Worm (Caenorhabditis elegans): ENCODE data around the gene mcd-1.

DNA sequence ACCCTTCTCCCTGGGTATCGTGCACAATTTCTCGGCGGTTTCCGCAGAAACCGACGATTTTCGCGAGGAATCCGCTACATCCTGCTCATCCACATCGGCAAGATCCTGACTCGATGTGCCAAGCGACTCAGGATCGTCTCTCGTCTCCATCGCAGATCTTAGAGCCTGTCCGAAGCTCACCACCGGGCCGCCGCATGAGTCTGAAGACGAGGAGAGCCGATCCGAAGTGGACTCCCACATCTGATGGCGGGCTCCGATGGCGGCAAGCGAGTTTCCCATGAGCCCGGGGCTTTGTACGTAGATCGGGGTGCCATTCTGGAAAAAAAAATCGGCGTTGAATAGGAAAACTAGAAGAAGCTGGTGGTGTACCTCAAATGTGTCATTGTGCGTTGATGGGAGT, 30.0 kb upstream of the mcd-1 start:
- TF ChIP-seq W03F9.2 (tag; optimal IDR thresholded peaks at IDR 0.05) (no peak), him-1 (tag; optimal IDR thresholded peaks at IDR 0.05) (no peak)

All from whole organism, L4/young adult.